Worm (Caenorhabditis elegans) whole organism, L4 larva: Measurements from ENCODE around the gene R04F11.5.

Experiments
- F44E2.7 ChIP-seq: fragments of 200-800 bp; sonication (Bioruptor generic); IDR thresholded peaks from 2 replicates; pipeline ENCODE4 v2.1.2; 2022; ENCODE audit warnings: missing genetic modification characterization, missing compliant biosample characterization
- F49E8.2 ChIP-seq: sonication (generic microtip); optimal IDR thresholded peaks from 2 replicates; lab custom pipeline; 2016; ENCODE audit warnings: missing compliant biosample characterization, mild to moderate bottlenecking, missing genetic modification characterization, borderline replicate concordance
- T26A8.4 ChIP-seq: fragments of 200-800 bp; sonication (Bioruptor generic); IDR thresholded peaks from 2 replicates; pipeline ENCODE4 v1.3.6; 2022; ENCODE audit warnings: missing genetic modification characterization, missing compliant biosample characterization
- Y105C5A.15 ChIP-seq: fragments of 200-800 bp; sonication (Bioruptor generic); IDR thresholded peaks from 2 replicates; pipeline ENCODE4 v1.3.6; 2022; ENCODE audit warnings: missing genetic modification characterization, missing compliant biosample characterization
- Y5F2A.4 ChIP-seq: fragments of 200-800 bp; sonication (Bioruptor generic); optimal IDR thresholded peaks from 2 replicates; lab custom pipeline; 2018; ENCODE audit warnings: mild to moderate bottlenecking, missing genetic modification characterization, missing compliant biosample characterization
- Y75B8A.6 ChIP-seq: fragments of 200-800 bp; sonication (Bioruptor generic); IDR thresholded peaks from 2 replicates; pipeline ENCODE4 v1.3.6; 2022; ENCODE audit warnings: missing genetic modification reagents, missing genetic modification characterization, missing compliant biosample characterization
- ZK546.5 ChIP-seq, 2 experiments: sonication (generic microtip); optimal IDR thresholded peaks; 2 replicates each; lab custom pipeline; 2017; ENCODE audit warnings: missing biosample characterization in 2 of 2, missing genetic modification characterization in 2 of 2
- ama-1 ChIP-seq: fragments of 150-350 bp; optimal IDR thresholded peaks from 2 replicates; lab custom pipeline; 2014; ENCODE audit warnings: inconsistent platforms, mixed read lengths
- arid-1 ChIP-seq: fragments of 200-800 bp; sonication (Bioruptor generic); conservative IDR thresholded peaks from 2 replicates; pipeline ENCODE4 v1.3.6; 2022; ENCODE audit warnings: missing genetic modification reagents, missing genetic modification characterization, missing compliant biosample characterization
- attf-4 ChIP-seq: sonication (generic microtip); optimal IDR thresholded peaks from 3 replicates; lab custom pipeline; 2017; ENCODE audit warnings: missing biosample characterization, missing genetic modification characterization
- ceh-82 ChIP-seq: sonication (generic microtip); optimal IDR thresholded peaks from 2 replicates; lab custom pipeline; 2017; ENCODE audit warnings: missing biosample characterization, missing genetic modification characterization
- ctbp-1 ChIP-seq: fragments of 200-800 bp; sonication (Bioruptor generic); IDR thresholded peaks from 2 replicates; pipeline ENCODE4 v1.3.6; 2022; ENCODE audit warnings: missing genetic modification reagents, missing genetic modification characterization, missing compliant biosample characterization
- daf-16 ChIP-seq, 3 experiments: sonication (generic microtip); optimal IDR thresholded peaks; 2 replicates each; lab custom pipeline; 2016 to 2017; ENCODE audit warnings: missing genetic modification characterization in 3 of 3, missing genetic modification reagents in 3 of 3, mild to moderate bottlenecking in 2 of 3, missing compliant biosample characterization in 2 of 3, missing biosample characterization in 1 of 3, moderate library complexity in 1 of 3
- dpl-1 ChIP-seq: fragments of 150-350 bp; optimal IDR thresholded peaks from 2 replicates; lab custom pipeline; 2014; ENCODE audit warnings: missing biosample characterization, missing genetic modification reagents, missing genetic modification characterization
- egl-43 ChIP-seq: fragments of 200-800 bp; sonication (Bioruptor generic); IDR thresholded peaks from 2 replicates; pipeline ENCODE4 v1.3.6; 2022; ENCODE audit warnings: missing genetic modification reagents, missing genetic modification characterization, missing compliant biosample characterization
- gei-8 ChIP-seq: fragments of 200-800 bp; sonication (Bioruptor generic); optimal IDR thresholded peaks from 2 replicates; lab custom pipeline; 2018; ENCODE audit warnings: mild to moderate bottlenecking, missing genetic modification characterization, missing compliant biosample characterization
- hlh-11 ChIP-seq: fragments of 200-800 bp; sonication (Bioruptor generic); optimal IDR thresholded peaks from 2 replicates; lab custom pipeline; 2018; ENCODE audit warnings: mild to moderate bottlenecking, missing genetic modification characterization, missing compliant biosample characterization
- lim-7 ChIP-seq: fragments of 200-800 bp; sonication (Bioruptor generic); IDR thresholded peaks from 2 replicates; pipeline ENCODE4 v1.3.6; 2022; ENCODE audit warnings: missing genetic modification characterization, missing compliant biosample characterization
- lin-1 ChIP-seq: fragments of 200-800 bp; sonication (Bioruptor generic); IDR thresholded peaks from 2 replicates; pipeline ENCODE4 v1.3.6; 2022; ENCODE audit warnings: missing genetic modification reagents, missing genetic modification characterization, missing compliant biosample characterization
- lin-13 ChIP-seq: fragments of 150-350 bp; optimal IDR thresholded peaks from 2 replicates; lab custom pipeline; 2014; ENCODE audit warnings: missing biosample characterization, missing genetic modification reagents, missing genetic modification characterization
- lin-15B ChIP-seq: fragments of 150-350 bp; sonication (generic microtip); optimal IDR thresholded peaks from 3 replicates; lab custom pipeline; 2014; ENCODE audit warnings: missing biosample characterization, missing genetic modification characterization
- lsy-2 ChIP-seq, 2 experiments: fragments of 150-350 bp in 1 of 2; sonication (generic microtip) in 1 of 2; optimal IDR thresholded peaks; 2 replicates each; lab custom pipeline; 2014 to 2017; ENCODE audit warnings: missing biosample characterization in 2 of 2, missing genetic modification characterization in 2 of 2
- mdl-1 ChIP-seq, 2 experiments: fragments of 150-350 bp in 1 of 2; sonication (generic microtip) in 1 of 2; optimal IDR thresholded peaks; 2 replicates each; lab custom pipeline; 2014 to 2017; ENCODE audit warnings: missing biosample characterization in 2 of 2, missing genetic modification characterization in 2 of 2
- mep-1 ChIP-seq: fragments of 150-350 bp; sonication (generic microtip); optimal IDR thresholded peaks from 3 replicates; lab custom pipeline; 2014; ENCODE audit warnings: missing biosample characterization, missing genetic modification characterization
- mes-2 ChIP-seq: sonication (generic microtip); optimal IDR thresholded peaks from 2 replicates; lab custom pipeline; 2016; ENCODE audit warnings: missing genotype, mild to moderate bottlenecking, missing genetic modification characterization, missing compliant biosample characterization; ENCODE audit not compliant: poor library complexity, severe bottlenecking
- nhr-102 ChIP-seq: sonication (generic microtip); optimal IDR thresholded peaks from 2 replicates; lab custom pipeline; 2016; ENCODE audit warnings: mild to moderate bottlenecking, missing genetic modification characterization, moderate library complexity, missing compliant biosample characterization
- nhr-111 ChIP-seq: fragments of 200-800 bp; sonication (Bioruptor generic); optimal IDR thresholded peaks from 2 replicates; lab custom pipeline; 2018; ENCODE audit warnings: mild to moderate bottlenecking, missing genetic modification characterization, missing compliant biosample characterization
- nhr-25 ChIP-seq: sonication (generic microtip); optimal IDR thresholded peaks from 2 replicates; lab custom pipeline; 2017; ENCODE audit warnings: missing genetic modification characterization, mild to moderate bottlenecking, missing compliant biosample characterization, antibody characterized with exemption, moderate library complexity, borderline replicate concordance; ENCODE audit not compliant: insufficient read depth
- nhr-28 ChIP-seq: fragments of 150-350 bp; optimal IDR thresholded peaks from 2 replicates; lab custom pipeline; 2014; ENCODE audit warnings: missing biosample characterization, missing genetic modification characterization
- nhr-41 ChIP-seq: fragments of 200-800 bp; sonication (Bioruptor generic); IDR thresholded peaks from 2 replicates; pipeline ENCODE4 v1.3.6; 2022; ENCODE audit warnings: missing genetic modification reagents, missing genetic modification characterization, missing compliant biosample characterization
- nhr-42 ChIP-seq: fragments of 200-800 bp; sonication (Bioruptor generic); IDR thresholded peaks from 2 replicates; pipeline ENCODE4 v1.3.6; 2022; ENCODE audit warnings: missing genetic modification characterization, missing compliant biosample characterization
- nhr-48 ChIP-seq: sonication (generic microtip); optimal IDR thresholded peaks from 2 replicates; lab custom pipeline; 2016; ENCODE audit warnings: mild to moderate bottlenecking, missing genetic modification characterization, missing compliant biosample characterization
- nhr-6 ChIP-seq: fragments of 150-350 bp; optimal IDR thresholded peaks from 2 replicates; lab custom pipeline; 2014; ENCODE audit warnings: missing biosample characterization, missing genetic modification characterization
- php-3 ChIP-seq: fragments of 200-800 bp; sonication (Bioruptor generic); IDR thresholded peaks from 2 replicates; pipeline ENCODE4 v1.3.6; 2022; ENCODE audit warnings: missing genetic modification reagents, missing genetic modification characterization, missing compliant biosample characterization
- rbr-2 ChIP-seq: sonication (generic microtip); optimal IDR thresholded peaks from 2 replicates; lab custom pipeline; 2016; ENCODE audit warnings: missing genotype, missing genetic modification characterization, missing compliant biosample characterization
- sdz-12 ChIP-seq: fragments of 200-800 bp; sonication (Bioruptor generic); optimal IDR thresholded peaks from 2 replicates; lab custom pipeline; 2018; ENCODE audit warnings: mild to moderate bottlenecking, missing genetic modification characterization, missing compliant biosample characterization
- set-16 ChIP-seq: fragments of 200-800 bp; sonication (Bioruptor generic); IDR thresholded peaks from 2 replicates; pipeline ENCODE4 v1.3.6; 2022; ENCODE audit warnings: missing genetic modification reagents, missing genetic modification characterization, missing compliant biosample characterization
- skn-1 ChIP-seq: fragments of 150-350 bp; optimal IDR thresholded peaks from 2 replicates; lab custom pipeline; 2014; ENCODE audit warnings: missing biosample characterization, missing genetic modification characterization
- snpc-4 ChIP-seq: fragments of 150-350 bp; optimal IDR thresholded peaks from 2 replicates; lab custom pipeline; 2014; ENCODE audit warnings: missing biosample characterization, missing genetic modification characterization
- spr-1 ChIP-seq: sonication (generic microtip); optimal IDR thresholded peaks from 2 replicates; lab custom pipeline; 2016; ENCODE audit warnings: mild to moderate bottlenecking, missing genetic modification characterization, missing compliant biosample characterization
- spr-3 ChIP-seq: fragments of 200-800 bp; sonication (Bioruptor generic); optimal IDR thresholded peaks from 2 replicates; lab custom pipeline; 2018; ENCODE audit warnings: mild to moderate bottlenecking, missing genetic modification characterization, missing compliant biosample characterization
- tag-97 ChIP-seq: fragments of 200-800 bp; sonication (Bioruptor generic); IDR thresholded peaks from 2 replicates; pipeline ENCODE4 v1.3.6; 2022; ENCODE audit warnings: missing genetic modification characterization, missing compliant biosample characterization
- tra-1 ChIP-seq: fragments of 200-800 bp; sonication (Bioruptor generic); IDR thresholded peaks from 2 replicates; pipeline ENCODE4 v1.3.6; 2022; ENCODE audit warnings: missing genetic modification reagents, missing genetic modification characterization, missing compliant biosample characterization
- unc-62 ChIP-seq, 3 experiments: fragments of 150-350 bp in 1 of 3; sonication (generic microtip); optimal IDR thresholded peaks in 2 of 3; peaks in 1 of 3; 1 replicate in 1 of 3; 2 replicates in 2 of 3; lab custom pipeline; 2014 to 2017; ENCODE audit warnings: missing biosample characterization in 3 of 3, missing genetic modification characterization in 3 of 3, missing genetic modification reagents in 3 of 3, missing genotype in 1 of 3
- zag-1 ChIP-seq: fragments of 150-350 bp; optimal IDR thresholded peaks from 2 replicates; lab custom pipeline; 2014; ENCODE audit warnings: missing biosample characterization, missing genetic modification characterization
- zfp-3 ChIP-seq: fragments of 200-800 bp; sonication (Bioruptor generic); conservative IDR thresholded peaks from 2 replicates; pipeline ENCODE4 v1.3.6; 2022; ENCODE audit warnings: missing genetic modification reagents, missing genetic modification characterization, missing compliant biosample characterization
- ztf-7 ChIP-seq: fragments of 150-350 bp; optimal IDR thresholded peaks from 2 replicates; lab custom pipeline; 2014; ENCODE audit warnings: missing biosample characterization, missing genetic modification characterization

The R04F11.5 gene

ce11 chrV:12305677-12306076, 12.1 kb downstream of the R04F11.5 start:
- no peak for TF ChIP-seq spr-1 (tag; lab: Kevin White, UChicago)
- no peak for TF ChIP-seq lin-15B (tag; lab: Kevin White, UChicago)
- TF ChIP-seq ctbp-1: no peak
- TF ChIP-seq, all 104 proteins: peak for 0

ce11 chrV:12303453-12304077, 14.3 kb downstream of the R04F11.5 start:
- TF ChIP-seq spr-3 (GFP tag; lab: Kevin White, UChicago) (peak; percentile 97), ztf-7 (peak; percentile 70), lin-15B (tag; lab: Kevin White, UChicago) (no peak), lim-7 (peak; percentile 100), nhr-6 (tag; lab: Kevin White, UChicago) (peak; percentile 91), F44E2.7 (peak; percentile 100), Y5F2A.4 (GFP tag; lab: Kevin White, UChicago) (peak; percentile 98), lsy-2 (tag; optimal IDR thresholded peaks at IDR 0.05; lab: Kevin White, UChicago) (peak; percentile 58 to 86), zag-1 (tag; lab: Kevin White, UChicago) (peak; percentile 26), hlh-11 (tag; lab: Kevin White, UChicago) (peak; percentile 82), ama-1 (lab: Kevin White, UChicago) (peak; percentile 91), mes-2 (tag; lab: Kevin White, UChicago) (peak; percentile 95), attf-4 (tag; lab: Kevin White, UChicago) (peak; percentile 83), mep-1 (tag; lab: Kevin White, UChicago) (peak; percentile 91), dpl-1 (GFP tag; lab: Kevin White, UChicago) (peak; percentile 63), F49E8.2 (tag; lab: Kevin White, UChicago) (peak; percentile 95), nhr-41 (GFP tag; lab: Robert Waterston, UW) (peak; percentile 100), ZK546.5 (tag; optimal IDR thresholded peaks at IDR 0.05; lab: Kevin White, UChicago) (peak in 1 of 2 experiments; percentile 23), set-16 (peak; percentile 84), T26A8.4 (GFP tag; lab: Robert Waterston, UW) (peak; percentile 98), tag-97 (peak; percentile 93), nhr-111 (peak; percentile 100), Y75B8A.6 (peak; percentile 96), skn-1 (tag; lab: Kevin White, UChicago) (no peak), nhr-25 (tag; lab: Kevin White, UChicago) (peak; percentile 53), daf-16 (GFP tag; optimal IDR thresholded peaks at IDR 0.05; lab: Kevin White, UChicago) (peak; percentile 96 to 98), daf-16 (tag; optimal IDR thresholded peaks at IDR 0.05; lab: Kevin White, UChicago) (peak; percentile 81), ctbp-1 (peak; percentile 99), tra-1 (GFP tag; lab: Robert Waterston, UW) (peak; percentile 99), nhr-102 (tag; lab: Kevin White, UChicago) (peak; percentile 95), ceh-82 (tag; lab: Kevin White, UChicago) (no peak), nhr-28 (tag; lab: Kevin White, UChicago) (no peak), nhr-48 (tag; lab: Kevin White, UChicago) (peak; percentile 93), arid-1 (GFP tag; lab: Robert Waterston, UW) (peak; percentile 99), rbr-2 (tag; lab: Kevin White, UChicago) (peak; percentile 94), Y105C5A.15 (GFP tag; lab: Robert Waterston, UW) (peak; percentile 100), unc-62 (GFP tag; optimal IDR thresholded peaks at IDR 0.05 in 1 of 2; lab: Kevin White, UChicago) (peak in 1 of 2 experiments; percentile 86), unc-62 (tag; optimal IDR thresholded peaks at IDR 0.05; lab: Kevin White, UChicago) (no peak), egl-43 (GFP tag; lab: Robert Waterston, UW) (peak; percentile 100), zfp-3 (GFP tag; lab: Robert Waterston, UW) (peak; percentile 94), nhr-42 (GFP tag; lab: Robert Waterston, UW) (peak; percentile 96), snpc-4 (no peak), mdl-1 (tag; optimal IDR thresholded peaks at IDR 0.05; lab: Kevin White, UChicago) (peak; percentile 13 to 49), lin-1 (GFP tag; lab: Robert Waterston, UW) (peak; percentile 98), lin-13 (GFP tag; lab: Kevin White, UChicago) (peak; percentile 67), php-3 (GFP tag; lab: Robert Waterston, UW) (peak; percentile 99), gei-8 (GFP tag; lab: Kevin White, UChicago) (peak; percentile 99), sdz-12 (peak; percentile 98)
